Fruit fly (Drosophila melanogaster): ENCODE measurements around the gene CG13481.

DNA sequence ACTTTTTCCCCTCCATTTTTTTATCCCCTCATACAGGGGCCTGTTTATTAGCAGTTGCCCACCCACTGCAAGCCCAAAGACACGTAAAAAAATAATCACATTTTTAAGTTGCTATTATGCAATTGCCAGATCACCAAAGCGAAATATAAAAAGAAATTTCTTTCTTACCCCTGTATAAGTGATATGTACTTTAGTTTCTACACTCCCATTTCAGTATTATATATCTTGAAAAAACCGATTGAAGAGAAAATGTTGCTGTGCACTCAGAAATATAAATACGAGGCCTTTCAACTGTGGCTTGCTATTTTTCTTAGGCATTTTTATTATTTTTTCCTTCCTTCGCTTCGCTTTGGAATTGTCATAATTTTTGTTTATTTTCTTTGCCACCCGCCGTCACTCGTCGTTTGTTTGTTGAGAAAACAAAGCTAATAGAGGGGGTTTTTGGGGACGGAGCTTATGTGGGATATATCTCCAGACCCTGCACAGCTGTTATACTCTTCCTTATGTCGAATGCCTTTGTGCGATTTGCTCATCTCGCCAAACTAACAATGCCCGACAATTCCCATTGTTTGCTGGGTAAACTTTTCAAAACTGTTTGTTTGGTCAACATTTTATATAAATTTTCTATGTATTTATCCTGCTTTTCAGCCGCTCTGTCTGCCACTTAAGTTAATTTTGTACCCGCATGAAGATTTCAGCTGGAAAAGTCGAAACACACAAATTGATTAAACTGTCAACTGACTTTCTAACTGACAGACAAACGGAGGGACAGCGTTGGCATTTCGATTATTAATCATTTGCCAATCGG, 15.0 kb downstream of the CG13481 start:
- TF ChIP-seq CG8301 (tag; optimal IDR thresholded peaks at IDR 0.05) (peak; percentile 15), Ets98B (GFP tag; IDR thresholded peaks at IDR 0.05) (no peak), CG9948 (tag; optimal IDR thresholded peaks at IDR 0.05) (no peak), Snoo (tag; optimal IDR thresholded peaks at IDR 0.05) (no peak)

All from whole organism, pupa.